Worm (Caenorhabditis elegans): ENCODE measurements around the gene slc-36.5.

DNA sequence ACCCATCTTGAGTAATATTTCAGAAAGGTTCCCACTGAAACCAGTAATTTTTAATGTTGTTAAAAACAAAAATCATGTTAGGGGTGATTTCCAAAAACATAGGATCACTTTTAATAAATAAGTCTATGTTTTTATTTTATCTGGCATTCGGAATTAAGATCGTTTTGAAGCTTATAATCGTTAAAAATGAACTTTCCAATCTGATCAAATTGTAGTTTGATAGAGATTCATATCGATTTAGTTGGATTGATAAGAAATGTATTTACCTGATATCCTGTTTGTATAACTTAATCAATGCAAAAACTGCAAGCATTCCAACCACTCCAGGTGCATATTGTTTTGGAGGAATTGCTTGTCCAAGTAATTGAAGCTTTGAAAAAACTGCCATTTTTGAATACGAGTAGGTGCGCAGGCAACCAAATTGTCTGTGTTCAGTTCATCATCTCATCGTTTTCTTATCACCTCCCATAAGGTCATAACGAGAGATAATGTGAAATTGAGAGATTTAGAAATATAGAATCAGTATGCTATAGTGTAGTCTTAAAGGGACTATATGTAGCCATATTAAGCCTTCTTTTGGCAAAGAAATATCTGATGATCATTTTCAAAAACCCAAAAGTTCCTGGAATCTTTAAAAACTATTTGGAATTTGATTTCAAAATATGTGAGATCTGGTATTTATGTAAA, 10.6 kb upstream of the slc-36.5 start, which contains the start of gene pmp-2:
- TF ChIP-seq him-1 (tag; optimal IDR thresholded peaks at IDR 0.05) (no peak), dao-5 (tag; optimal IDR thresholded peaks at IDR 0.05) (no peak), W03F9.2 (tag; optimal IDR thresholded peaks at IDR 0.05) (no peak)

Measured in whole organism, L4/young adult.